Worm (Caenorhabditis elegans) whole organism, L2 larva: ENCODE measurements around the gene K02A2.5.

Experiments
- F13H6.1 ChIP-seq: sonication (generic microtip); optimal IDR thresholded peaks from 2 replicates; lab custom pipeline; 2016; ENCODE audit warnings: missing genetic modification characterization, missing compliant biosample characterization
- ZK546.5 ChIP-seq: sonication (generic microtip); optimal IDR thresholded peaks from 2 replicates; lab custom pipeline; 2017; ENCODE audit warnings: missing biosample characterization, missing genetic modification characterization
- ama-1 ChIP-seq: fragments of 150-350 bp; optimal IDR thresholded peaks from 2 replicates; lab custom pipeline; 2018; ENCODE audit warnings: inconsistent platforms
- ceh-82 ChIP-seq: fragments of 150-350 bp; optimal IDR thresholded peaks from 2 replicates; lab custom pipeline; 2014; ENCODE audit warnings: missing biosample characterization, missing genetic modification characterization
- elt-1 ChIP-seq: fragments of 150-350 bp; optimal IDR thresholded peaks from 2 replicates; lab custom pipeline; 2014; ENCODE audit warnings: missing biosample characterization, missing genetic modification characterization
- nhr-11 ChIP-seq: fragments of 150-350 bp; optimal IDR thresholded peaks from 2 replicates; lab custom pipeline; 2014; ENCODE audit warnings: missing biosample characterization, missing genetic modification characterization
- nhr-77 ChIP-seq: fragments of 150-350 bp; optimal IDR thresholded peaks from 2 replicates; lab custom pipeline; 2014; ENCODE audit warnings: missing biosample characterization, missing genetic modification characterization
- ztf-4 ChIP-seq: fragments of 150-350 bp; optimal IDR thresholded peaks from 2 replicates; lab custom pipeline; 2014; ENCODE audit warnings: missing biosample characterization, missing genetic modification characterization

- TF ChIP-seq elt-1 (tag; lab: Kevin White, UChicago) (no peak), ama-1 (lab: Kevin White, UChicago) (no peak), nhr-11 (tag; lab: Kevin White, UChicago) (no peak), ZK546.5 (tag; lab: Kevin White, UChicago) (no peak), F13H6.1 (no peak), nhr-77 (tag; lab: Kevin White, UChicago) (no peak), ztf-4 (tag; lab: Kevin White, UChicago) (no peak), ceh-82 (tag; lab: Kevin White, UChicago) (no peak)
Measured at ce11 chrII:7381947-7382346, 29.9 kb downstream of the K02A2.5 start.
